Worm (Caenorhabditis elegans) whole organism, L3 larva: ENCODE data around the gene T09A5.14.

ENCODE experiments used
- R02D3.7 ChIP-seq: fragments of 150-350 bp; optimal IDR thresholded peaks from 2 replicates; lab custom pipeline; 2014; ENCODE audit warnings: missing biosample characterization, missing genetic modification characterization
- ZK546.5 ChIP-seq: sonication (generic microtip); optimal IDR thresholded peaks from 2 replicates; lab custom pipeline; 2017; ENCODE audit warnings: missing biosample characterization, missing genetic modification characterization
- aly-2 ChIP-seq: fragments of 150-350 bp; optimal IDR thresholded peaks from 2 replicates; lab custom pipeline; 2014; ENCODE audit warnings: missing biosample characterization, missing genetic modification characterization
- ama-1 ChIP-seq: fragments of 150-350 bp; optimal IDR thresholded peaks from 2 replicates; lab custom pipeline; 2018
- ceh-16 ChIP-seq: sonication (generic microtip); optimal IDR thresholded peaks from 2 replicates; lab custom pipeline; 2017; ENCODE audit warnings: missing biosample characterization, missing genetic modification characterization
- ceh-82 ChIP-seq: fragments of 150-350 bp; optimal IDR thresholded peaks from 2 replicates; lab custom pipeline; 2014; ENCODE audit warnings: missing biosample characterization, missing genetic modification characterization
- egl-5 ChIP-seq: fragments of 150-350 bp; optimal IDR thresholded peaks from 2 replicates; lab custom pipeline; 2017; ENCODE audit warnings: missing biosample characterization, missing genetic modification reagents, missing genetic modification characterization, inconsistent platforms
- elt-1 ChIP-seq: fragments of 150-350 bp; optimal IDR thresholded peaks from 2 replicates; lab custom pipeline; 2014; ENCODE audit warnings: missing biosample characterization, missing genetic modification characterization
- elt-2 ChIP-seq: sonication (generic microtip); optimal IDR thresholded peaks from 2 replicates; lab custom pipeline; 2016; ENCODE audit warnings: missing genetic modification reagents, mild to moderate bottlenecking, missing genetic modification characterization, missing compliant biosample characterization
- elt-3 ChIP-seq, 3 experiments: fragments of 150-350 bp in 1 of 3; sonication (generic microtip) in 2 of 3; optimal IDR thresholded peaks; 2 replicates in 2 of 3; 4 replicates in 1 of 3; lab custom pipeline; 2014 to 2017; ENCODE audit warnings: missing biosample characterization in 3 of 3, missing genetic modification characterization in 3 of 3
- eor-1 ChIP-seq, 2 experiments: fragments of 150-350 bp; optimal IDR thresholded peaks; 2 replicates each; lab custom pipeline; 2014 to 2018; ENCODE audit warnings: missing biosample characterization in 2 of 2, missing genetic modification characterization in 2 of 2
- fos-1 ChIP-seq: fragments of 150-350 bp; optimal IDR thresholded peaks from 2 replicates; lab custom pipeline; 2014; ENCODE audit warnings: missing biosample characterization, missing genetic modification characterization
- hmg-11 ChIP-seq: sonication (generic microtip); optimal IDR thresholded peaks from 2 replicates; lab custom pipeline; 2016; ENCODE audit warnings: missing genetic modification characterization, missing compliant biosample characterization
- jun-1 ChIP-seq: fragments of 150-350 bp; optimal IDR thresholded peaks from 2 replicates; lab custom pipeline; 2014; ENCODE audit warnings: missing biosample characterization, missing genetic modification reagents, missing genetic modification characterization
- lin-15B ChIP-seq: fragments of 150-350 bp; optimal IDR thresholded peaks from 2 replicates; lab custom pipeline; 2014; ENCODE audit warnings: missing biosample characterization, missing genetic modification characterization
- lin-39 ChIP-seq: fragments of 150-350 bp; optimal IDR thresholded peaks from 2 replicates; lab custom pipeline; 2018; ENCODE audit warnings: missing biosample characterization, missing genetic modification reagents, missing genetic modification characterization
- lsy-12 ChIP-seq: sonication (generic microtip); optimal IDR thresholded peaks from 2 replicates; lab custom pipeline; 2016; ENCODE audit warnings: mild to moderate bottlenecking, missing genetic modification characterization, missing compliant biosample characterization
- mdl-1 ChIP-seq: fragments of 150-350 bp; optimal IDR thresholded peaks from 2 replicates; lab custom pipeline; 2014; ENCODE audit warnings: missing biosample characterization, missing genetic modification characterization
- nhr-11 ChIP-seq: fragments of 150-350 bp; optimal IDR thresholded peaks from 2 replicates; lab custom pipeline; 2014; ENCODE audit warnings: missing biosample characterization, missing genetic modification characterization
- nhr-12 ChIP-seq: fragments of 150-350 bp; optimal IDR thresholded peaks from 2 replicates; lab custom pipeline; 2014; ENCODE audit warnings: missing biosample characterization, missing genetic modification characterization
- nhr-23 ChIP-seq: fragments of 150-350 bp; optimal IDR thresholded peaks from 2 replicates; lab custom pipeline; 2014; ENCODE audit warnings: missing biosample characterization, missing genetic modification reagents, missing genetic modification characterization
- nhr-237 ChIP-seq: fragments of 150-350 bp; optimal IDR thresholded peaks from 2 replicates; lab custom pipeline; 2014; ENCODE audit warnings: missing biosample characterization, missing genetic modification characterization
- nhr-25 ChIP-seq: sonication (generic microtip); optimal IDR thresholded peaks from 2 replicates; lab custom pipeline; 2017; ENCODE audit warnings: missing biosample characterization, missing genetic modification characterization
- nhr-28 ChIP-seq: fragments of 150-350 bp; optimal IDR thresholded peaks from 2 replicates; lab custom pipeline; 2014; ENCODE audit warnings: missing biosample characterization, missing genetic modification characterization
- nhr-43 ChIP-seq: sonication (generic microtip); optimal IDR thresholded peaks from 2 replicates; lab custom pipeline; 2016; ENCODE audit warnings: mild to moderate bottlenecking, missing genetic modification characterization, missing compliant biosample characterization; ENCODE audit not compliant: poor library complexity, severe bottlenecking
- nhr-67 ChIP-seq: fragments of 150-350 bp; optimal IDR thresholded peaks from 2 replicates; lab custom pipeline; 2014; ENCODE audit warnings: missing biosample characterization, missing genetic modification characterization
- nhr-76 ChIP-seq: fragments of 150-350 bp; sonication (generic microtip); optimal IDR thresholded peaks from 5 replicates; lab custom pipeline; 2014; ENCODE audit warnings: missing biosample characterization, missing genetic modification characterization
- nhr-77 ChIP-seq: fragments of 150-350 bp; optimal IDR thresholded peaks from 2 replicates; lab custom pipeline; 2014; ENCODE audit warnings: missing biosample characterization, missing genetic modification characterization
- pha-4 ChIP-seq: fragments of 150-350 bp; optimal IDR thresholded peaks from 2 replicates; lab custom pipeline; 2014; ENCODE audit warnings: missing biosample characterization, missing genetic modification reagents, missing genetic modification characterization
- pqm-1 ChIP-seq: fragments of 150-350 bp; optimal IDR thresholded peaks from 2 replicates; lab custom pipeline; 2017; ENCODE audit warnings: missing biosample characterization, missing genetic modification characterization, inconsistent platforms
- skn-1 ChIP-seq: fragments of 150-350 bp; optimal IDR thresholded peaks from 2 replicates; lab custom pipeline; 2014; ENCODE audit warnings: missing biosample characterization, missing genetic modification characterization
- snpc-4 ChIP-seq: fragments of 150-350 bp; optimal IDR thresholded peaks from 2 replicates; lab custom pipeline; 2014; ENCODE audit warnings: missing biosample characterization, missing genetic modification characterization
- tbx-2 ChIP-seq: sonication (generic microtip); optimal IDR thresholded peaks from 2 replicates; lab custom pipeline; 2016; ENCODE audit warnings: mild to moderate bottlenecking, missing genetic modification characterization, missing compliant biosample characterization
- unc-39 ChIP-seq: sonication (generic microtip); optimal IDR thresholded peaks from 4 replicates; lab custom pipeline; 2017; ENCODE audit warnings: missing biosample characterization, missing genetic modification characterization
- zag-1 ChIP-seq: fragments of 150-350 bp; optimal IDR thresholded peaks from 2 replicates; lab custom pipeline; 2014; ENCODE audit warnings: missing biosample characterization, missing genetic modification characterization
- ztf-11 ChIP-seq: fragments of 150-350 bp; optimal IDR thresholded peaks from 2 replicates; lab custom pipeline; 2014; ENCODE audit warnings: missing biosample characterization, missing genetic modification characterization

Gene T09A5.14

ce11 chrII:7801255-7801654 lies 30.9 kb upstream of the T09A5.14 start:
- TF ChIP-seq nhr-43 (tag; lab: Kevin White, UChicago) = no peak
- TF ChIP-seq elt-2 (tag; lab: Kevin White, UChicago) = peak; percentile 60
- no peak for TF ChIP-seq ama-1 (lab: Kevin White, UChicago)
- peak; percentile 20 for TF ChIP-seq pqm-1 (tag; lab: Kevin White, UChicago)
- TF ChIP-seq jun-1 (tag; lab: Kevin White, UChicago) = no peak
- peak; percentile 26 for TF ChIP-seq pha-4
- no peak for TF ChIP-seq nhr-28 (tag; lab: Kevin White, UChicago)
- TF ChIP-seq, all 47 proteins: peak for 3

- no peak for TF ChIP-seq elt-2 (tag; lab: Kevin White, UChicago)
- TF ChIP-seq tbx-2 (tag; lab: Kevin White, UChicago) = no peak
- TF ChIP-seq pqm-1 (tag; lab: Kevin White, UChicago) = no peak
- TF ChIP-seq nhr-11 (tag; lab: Kevin White, UChicago) = no peak
- TF ChIP-seq skn-1 = no peak
- no peak for TF ChIP-seq nhr-237 (tag; lab: Kevin White, UChicago)
- TF ChIP-seq nhr-76 = no peak
- TF ChIP-seq lsy-12 = no peak
- no peak for TF ChIP-seq ceh-82 (tag; lab: Kevin White, UChicago)
- TF ChIP-seq nhr-67 (tag; lab: Kevin White, UChicago) = no peak
- TF ChIP-seq ceh-16 (tag; lab: Kevin White, UChicago) = peak; percentile 50
- TF ChIP-seq nhr-77 = no peak
- TF ChIP-seq lin-15B (tag; lab: Kevin White, UChicago) = no peak
- TF ChIP-seq nhr-25 (tag; lab: Kevin White, UChicago) = peak; percentile 77
- TF ChIP-seq nhr-12 = no peak
- peak; percentile 96 for TF ChIP-seq elt-1 (tag; lab: Kevin White, UChicago)
- TF ChIP-seq egl-5 (tag; lab: Kevin White, UChicago) = no peak
- TF ChIP-seq ztf-11 = no peak
- peak; percentile 70 for TF ChIP-seq nhr-23 (tag; lab: Kevin White, UChicago)
- no peak for TF ChIP-seq aly-2 (tag; lab: Kevin White, UChicago)
- TF ChIP-seq hmg-11 = no peak
These were observed 30.3 kb upstream of the T09A5.14 start for ce11 chrII:7801899-7802298.

- TF ChIP-seq elt-1 (tag; lab: Kevin White, UChicago) (peak; percentile 59), nhr-23 (tag; lab: Kevin White, UChicago) (peak; percentile 18), skn-1 (no peak), nhr-28 (tag; lab: Kevin White, UChicago) (no peak), tbx-2 (tag; lab: Kevin White, UChicago) (no peak), nhr-67 (tag; lab: Kevin White, UChicago) (no peak), zag-1 (tag; lab: Kevin White, UChicago) (no peak), ceh-82 (tag; lab: Kevin White, UChicago) (no peak), fos-1 (tag; lab: Kevin White, UChicago) (no peak)
- TF ChIP-seq, all 47 proteins: peak for 2
These were observed 29.0 kb upstream of the T09A5.14 start for ce11 chrII:7803174-7803573.

DNA sequence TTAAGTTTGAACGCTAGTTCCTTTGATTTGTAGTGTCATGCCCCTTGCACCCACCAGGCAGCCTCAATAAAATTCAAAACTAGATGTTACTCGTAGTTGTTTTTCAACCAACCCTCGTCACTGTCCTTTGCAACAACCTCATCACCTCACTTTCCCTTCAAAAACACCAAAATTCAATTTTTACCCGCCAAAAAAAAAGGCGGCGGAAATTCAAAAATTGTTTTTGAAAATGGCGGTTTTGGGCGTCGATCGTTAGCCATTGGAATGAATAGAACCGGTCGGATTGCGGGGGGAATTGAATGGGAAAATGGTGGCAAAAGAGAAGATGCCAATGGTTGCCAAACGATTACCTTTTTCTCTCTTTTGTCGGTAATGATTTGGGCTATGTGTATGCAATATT lies 26.1 kb upstream of the T09A5.14 start:
- no peak for TF ChIP-seq unc-39 (tag; lab: Kevin White, UChicago)
- no peak for TF ChIP-seq snpc-4
- no peak for TF ChIP-seq nhr-67 (tag; lab: Kevin White, UChicago)
- TF ChIP-seq eor-1 (tag; optimal IDR thresholded peaks at IDR 0.05; lab: Kevin White, UChicago) = no peak
- no peak for TF ChIP-seq mdl-1 (tag; lab: Kevin White, UChicago)
- TF ChIP-seq ZK546.5 (tag; lab: Kevin White, UChicago) = no peak
- no peak for TF ChIP-seq skn-1
- no peak for TF ChIP-seq nhr-77
- no peak for TF ChIP-seq R02D3.7 (tag; lab: Kevin White, UChicago)
- TF ChIP-seq, all 47 proteins: peak for 0

- peak; percentile 82 for TF ChIP-seq nhr-25 (tag; lab: Kevin White, UChicago)
- TF ChIP-seq lin-39 (tag; lab: Kevin White, UChicago) = peak; percentile 25
- no peak for TF ChIP-seq elt-3 (tag; optimal IDR thresholded peaks at IDR 0.05; lab: Kevin White, UChicago)
- TF ChIP-seq nhr-237 (tag; lab: Kevin White, UChicago) = no peak
- no peak for TF ChIP-seq nhr-11 (tag; lab: Kevin White, UChicago)
These were observed 25.3 kb upstream of the T09A5.14 start for ce11 chrII:7806872-7807271.
